Fruit fly (Drosophila melanogaster) whole organism, embryonic: Measurements from ENCODE around the gene CG17344.

Experiments used
- B-H2 ChIP-seq: fragments of 200-800 bp; sonication (Bioruptor generic); optimal IDR thresholded peaks from 2 replicates; lab custom pipeline; 2018; ENCODE audit warnings: missing biosample characterization, mild to moderate bottlenecking, missing genetic modification characterization
- Bdp1 ChIP-seq: fragments of 200-800 bp; sonication (Bioruptor generic); optimal IDR thresholded peaks from 3 replicates; lab custom pipeline; 2016; ENCODE audit warnings: missing biosample characterization, missing genetic modification characterization
- CG10267 ChIP-seq: fragments of 200-800 bp; sonication (Bioruptor generic); optimal IDR thresholded peaks from 2 replicates; lab custom pipeline; 2018; ENCODE audit warnings: missing biosample characterization, mild to moderate bottlenecking, missing genetic modification characterization, moderate library complexity
- CG10654 ChIP-seq: fragments of 200-800 bp; sonication (Bioruptor generic); optimal IDR thresholded peaks from 2 replicates; lab custom pipeline; 2016; ENCODE audit warnings: missing biosample characterization, missing genetic modification characterization
- CG11456 ChIP-seq: fragments of 200-800 bp; sonication (Bioruptor generic); IDR thresholded peaks from 3 replicates; pipeline ENCODE4 v1.3.6; 2022; ENCODE audit warnings: missing biosample characterization, missing genetic modification characterization
- CG11560 ChIP-seq: fragments of 200-800 bp; sonication (Bioruptor generic); IDR thresholded peaks from 3 replicates; pipeline ENCODE4 v1.3.6; 2022; ENCODE audit warnings: missing biosample characterization, missing genetic modification characterization
- CG12155 ChIP-seq: fragments of 200-800 bp; sonication (Bioruptor generic); optimal IDR thresholded peaks from 3 replicates; lab custom pipeline; 2016; ENCODE audit warnings: missing biosample characterization, missing genetic modification characterization
- CG15696 ChIP-seq: fragments of 200-800 bp; sonication (Bioruptor generic); optimal IDR thresholded peaks from 2 replicates; lab custom pipeline; 2019; ENCODE audit warnings: missing biosample characterization, mild to moderate bottlenecking, missing genetic modification characterization, moderate library complexity
- CG17385 ChIP-seq: fragments of 200-800 bp; sonication (Bioruptor generic); optimal IDR thresholded peaks from 3 replicates; lab custom pipeline; 2018; ENCODE audit warnings: missing biosample characterization, mild to moderate bottlenecking, missing genetic modification characterization
- CG17829 ChIP-seq: fragments of 200-800 bp; optimal IDR thresholded peaks from 2 replicates; lab custom pipeline; 2019; ENCODE audit warnings: missing biosample characterization, mild to moderate bottlenecking, missing genetic modification characterization, moderate library complexity
- CG30431 ChIP-seq: fragments of 200-800 bp; sonication (Bioruptor generic); optimal IDR thresholded peaks from 2 replicates; lab custom pipeline; 2017; ENCODE audit warnings: missing biosample characterization, missing genetic modification characterization
- CG34376 ChIP-seq: fragments of 200-800 bp; sonication (Bioruptor generic); optimal IDR thresholded peaks from 2 replicates; lab custom pipeline; 2018; ENCODE audit warnings: missing biosample characterization, mild to moderate bottlenecking, missing genetic modification characterization
- CG3726 ChIP-seq: fragments of 200-800 bp; sonication (Bioruptor generic); IDR thresholded peaks from 3 replicates; pipeline ENCODE4, ENCODE4 v1.3.6; 2022; ENCODE audit warnings: missing biosample characterization, missing genetic modification characterization
- CG6254 ChIP-seq: fragments of 200-800 bp; sonication (Bioruptor generic); optimal IDR thresholded peaks from 3 replicates; lab custom pipeline; 2017; ENCODE audit warnings: mild to moderate bottlenecking, missing biosample characterization, missing genetic modification reagents, missing genetic modification characterization
- CG7839 ChIP-seq: fragments of 200-800 bp; sonication (Bioruptor generic); optimal IDR thresholded peaks from 3 replicates; lab custom pipeline; 2018; ENCODE audit warnings: missing biosample characterization, mild to moderate bottlenecking, missing genetic modification characterization, moderate library complexity
- CG7963 ChIP-seq: fragments of 200-800 bp; sonication (Bioruptor generic); IDR thresholded peaks from 3 replicates; pipeline ENCODE4 v1.3.6; 2022; ENCODE audit warnings: missing biosample characterization, missing genetic modification characterization; ENCODE audit not compliant: partially characterized antibody
- CG8359 ChIP-seq: fragments of 200-800 bp; sonication (Bioruptor generic); optimal IDR thresholded peaks from 2 replicates; lab custom pipeline; 2017; ENCODE audit warnings: missing biosample characterization, mild to moderate bottlenecking, missing genetic modification characterization, borderline replicate concordance
- CG8388 ChIP-seq: fragments of 200-800 bp; sonication (Bioruptor generic); optimal IDR thresholded peaks from 2 replicates; lab custom pipeline; 2019; ENCODE audit warnings: missing biosample characterization, mild to moderate bottlenecking, missing genetic modification characterization, moderate library complexity
- CG8924 ChIP-seq: fragments of 200-800 bp; optimal IDR thresholded peaks from 3 replicates; lab custom pipeline; 2019; ENCODE audit warnings: missing biosample characterization, mild to moderate bottlenecking, missing genetic modification characterization, moderate library complexity
- CG9817 ChIP-seq: fragments of 200-800 bp; sonication (Bioruptor generic); optimal IDR thresholded peaks from 2 replicates; lab custom pipeline; 2018; ENCODE audit warnings: missing biosample characterization, mild to moderate bottlenecking, missing genetic modification characterization, moderate library complexity
- CTCF ChIP-seq: fragments of 200-800 bp; sonication (Bioruptor generic); optimal IDR thresholded peaks from 2 replicates; lab custom pipeline; 2017; ENCODE audit warnings: missing biosample characterization, mild to moderate bottlenecking, missing genetic modification characterization, moderate library complexity
- D19A ChIP-seq: fragments of 200-800 bp; optimal IDR thresholded peaks from 3 replicates; lab custom pipeline; 2019; ENCODE audit warnings: missing biosample characterization, mild to moderate bottlenecking, missing genetic modification characterization, moderate library complexity
- Dref ChIP-seq: fragments of 200-800 bp; sonication (Bioruptor generic); IDR thresholded peaks from 2 replicates; pipeline ENCODE4 v1.3.6; 2022; ENCODE audit warnings: missing biosample characterization, missing genetic modification characterization
- Drgx ChIP-seq: fragments of 200-800 bp; sonication (Bioruptor generic); IDR thresholded peaks from 2 replicates; pipeline ENCODE4 v1.3.6; 2022; ENCODE audit warnings: missing biosample characterization, missing genetic modification characterization
- Gsc ChIP-seq: fragments of 200-800 bp; sonication (Bioruptor generic); IDR thresholded peaks from 2 replicates; pipeline ENCODE4 v1.3.6; 2022; ENCODE audit warnings: missing biosample characterization, missing genetic modification characterization
- Hsf ChIP-seq: fragments of 200-800 bp; sonication (Bioruptor generic); optimal IDR thresholded peaks from 3 replicates; lab custom pipeline; 2016; ENCODE audit warnings: missing biosample characterization, missing genetic modification characterization
- Lpt ChIP-seq: fragments of >200 bp; optimal IDR thresholded peaks from 2 replicates; lab custom pipeline; 2018; ENCODE audit warnings: missing biosample characterization, missing genetic modification characterization
- NC2β ChIP-seq: fragments of 200-800 bp; sonication (Bioruptor generic); optimal IDR thresholded peaks from 2 replicates; lab custom pipeline; 2016; ENCODE audit warnings: missing biosample characterization, missing genetic modification characterization
- Taf1 ChIP-seq: fragments of 200-800 bp; sonication (Bioruptor generic); IDR thresholded peaks from 2 replicates; pipeline ENCODE4 v1.3.6; 2022; ENCODE audit warnings: missing biosample characterization, missing genetic modification characterization
- Trl ChIP-seq, 3 experiments: fragments of >200 bp in 2 of 3; fragments of 200-800 bp in 1 of 3; sonication (Bioruptor generic) in 1 of 3; optimal IDR thresholded peaks; 2 replicates in 1 of 3; 3 replicates in 2 of 3; lab custom pipeline; 2016 to 2017; ENCODE audit warnings: missing biosample characterization in 1 of 3, missing genetic modification characterization in 1 of 3
- ab ChIP-seq: fragments of 200-800 bp; sonication (Bioruptor generic); optimal IDR thresholded peaks from 2 replicates; lab custom pipeline; 2016; ENCODE audit warnings: missing biosample characterization, missing genetic modification characterization
- ac ChIP-seq: fragments of 200-800 bp; sonication (Bioruptor generic); optimal IDR thresholded peaks from 3 replicates; lab custom pipeline; 2017; ENCODE audit warnings: missing biosample characterization, mild to moderate bottlenecking, missing genetic modification characterization
- amos ChIP-seq: fragments of 200-800 bp; sonication (Bioruptor generic); IDR thresholded peaks from 2 replicates; pipeline ENCODE4 v1.3.6; 2022; ENCODE audit warnings: missing biosample characterization, missing genetic modification characterization; ENCODE audit not compliant: partially characterized antibody
- dmrt11E ChIP-seq: fragments of 200-800 bp; sonication (Bioruptor generic); optimal IDR thresholded peaks from 3 replicates; lab custom pipeline; 2018; ENCODE audit warnings: missing biosample characterization, mild to moderate bottlenecking, missing genetic modification characterization, moderate library complexity
- dysf ChIP-seq: fragments of 200-800 bp; sonication (Bioruptor generic); IDR thresholded peaks from 3 replicates; pipeline ENCODE4 v1.3.6; 2022; ENCODE audit warnings: missing biosample characterization, missing genetic modification characterization
- emc ChIP-seq: fragments of 200-800 bp; sonication (Bioruptor generic); optimal IDR thresholded peaks from 2 replicates; lab custom pipeline; 2016; ENCODE audit warnings: missing biosample characterization, missing genetic modification characterization
- gro ChIP-seq: fragments of 200-800 bp; sonication (Bioruptor generic); optimal IDR thresholded peaks from 2 replicates; lab custom pipeline; 2016; ENCODE audit warnings: missing biosample characterization, missing genetic modification characterization
- jumu ChIP-seq: fragments of 200-800 bp; sonication (Bioruptor generic); optimal IDR thresholded peaks from 3 replicates; lab custom pipeline; 2016; ENCODE audit warnings: missing biosample characterization, missing genetic modification characterization
- lbe ChIP-seq: fragments of 200-800 bp; sonication (Bioruptor generic); optimal IDR thresholded peaks from 2 replicates; lab custom pipeline; 2016; ENCODE audit warnings: missing biosample characterization, mild to moderate bottlenecking, missing genetic modification characterization
- lola ChIP-seq, 3 experiments: fragments of >200 bp in 2 of 3; fragments of 200-800 bp in 1 of 3; sonication (Bioruptor generic) in 1 of 3; optimal IDR thresholded peaks; 2 replicates each; lab custom pipeline; 2017 to 2019; ENCODE audit warnings: missing biosample characterization in 3 of 3, missing genetic modification characterization in 3 of 3, mild to moderate bottlenecking in 1 of 3, moderate library complexity in 1 of 3
- nom ChIP-seq: fragments of 200-800 bp; sonication (Bioruptor generic); optimal IDR thresholded peaks from 2 replicates; lab custom pipeline; 2017; ENCODE audit warnings: missing biosample characterization, missing genetic modification characterization, mild to moderate bottlenecking, moderate library complexity, missing genetic modification reagents
- onecut ChIP-seq: fragments of 200-800 bp; sonication (Bioruptor generic); IDR thresholded peaks from 2 replicates; pipeline ENCODE4 v1.3.6; 2022; ENCODE audit warnings: missing biosample characterization, missing genetic modification characterization
- pb ChIP-seq: fragments of 200-800 bp; sonication (Bioruptor generic); optimal IDR thresholded peaks from 3 replicates; lab custom pipeline; 2016; ENCODE audit warnings: missing biosample characterization, missing genetic modification characterization
- psq ChIP-seq: fragments of 200-800 bp; sonication (Bioruptor generic); optimal IDR thresholded peaks from 2 replicates; lab custom pipeline; 2017; ENCODE audit warnings: missing biosample characterization, missing genetic modification characterization
- sens ChIP-seq: fragments of 200-800 bp; sonication (Bioruptor generic); peaks from one replicate; lab custom pipeline; 2016; ENCODE audit warnings: missing biosample characterization, missing genetic modification characterization
- slbo ChIP-seq: fragments of 200-800 bp; sonication (Bioruptor generic); IDR thresholded peaks from 2 replicates; pipeline ENCODE4 v1.3.6; 2022; ENCODE audit warnings: missing biosample characterization, missing genetic modification characterization
- ssp ChIP-seq: fragments of 200-800 bp; sonication (Bioruptor generic); IDR thresholded peaks from 2 replicates; pipeline ENCODE4 v1.3.6; 2022; ENCODE audit warnings: missing biosample characterization, missing genetic modification characterization
- trem ChIP-seq: fragments of 200-800 bp; optimal IDR thresholded peaks from 3 replicates; lab custom pipeline; 2019; ENCODE audit warnings: missing biosample characterization, mild to moderate bottlenecking, missing genetic modification characterization, moderate library complexity
- tup ChIP-seq: fragments of 200-800 bp; sonication (Bioruptor generic); optimal IDR thresholded peaks from 2 replicates; lab custom pipeline; 2016; ENCODE audit warnings: missing biosample characterization, mild to moderate bottlenecking, missing genetic modification characterization, moderate library complexity
- tx ChIP-seq: fragments of 200-800 bp; sonication (Bioruptor generic); optimal IDR thresholded peaks from 2 replicates; lab custom pipeline; 2016; ENCODE audit warnings: missing biosample characterization, missing genetic modification characterization
- unpg ChIP-seq: fragments of 200-800 bp; sonication (Bioruptor generic); optimal IDR thresholded peaks from 3 replicates; lab custom pipeline; 2018; ENCODE audit warnings: missing biosample characterization, mild to moderate bottlenecking, missing genetic modification characterization, moderate library complexity
- zf30C ChIP-seq: fragments of 200-800 bp; sonication (Bioruptor generic); optimal IDR thresholded peaks from 3 replicates; lab custom pipeline; 2018; ENCODE audit warnings: missing biosample characterization, mild to moderate bottlenecking, missing genetic modification characterization

CG17344 gene

dm6 chr2L:19136735-19137134 lies 34.9 kb downstream of the CG17344 start (continued):
- TF ChIP-seq CG3726 (GFP tag; lab: Robert Waterston, UW), result no peak
- TF ChIP-seq ssp (GFP tag; lab: Robert Waterston, UW), result no peak
- peak; percentile 83 for TF ChIP-seq sens
- no peak for TF ChIP-seq NC2β (GFP tag; lab: Kevin White, UChicago)
- peak; percentile 86 for TF ChIP-seq lbe (GFP tag; lab: Kevin White, UChicago)
- peak; percentile 60 for TF ChIP-seq CG17829
- no peak for TF ChIP-seq CG12155 (GFP tag; lab: Kevin White, UChicago)
- no peak for TF ChIP-seq trem (tag; lab: Kevin White, UChicago)
- TF ChIP-seq unpg, result peak; percentile 37
- TF ChIP-seq CTCF, result no peak
- no peak for TF ChIP-seq pb
- TF ChIP-seq CG34376, result no peak
- peak; percentile 71 for TF ChIP-seq psq (GFP tag; lab: Kevin White, UChicago)
- TF ChIP-seq slbo (GFP tag; lab: Robert Waterston, UW), result no peak
- peak; percentile 74 for TF ChIP-seq CG15696 (tag; lab: Kevin White, UChicago)
- peak; percentile 89 for TF ChIP-seq dmrt11E (tag; lab: Kevin White, UChicago)
- no peak for TF ChIP-seq Taf1
- no peak for TF ChIP-seq CG11456 (GFP tag; lab: Robert Waterston, UW)
- peak; percentile 30 for TF ChIP-seq CG30431 (GFP tag; lab: Kevin White, UChicago)
- TF ChIP-seq lola (GFP tag; optimal IDR thresholded peaks at IDR 0.05; lab: Kevin White, UChicago), result peak in 1 of 3 experiments; percentile 80
- peak; percentile 44 for TF ChIP-seq ac (GFP tag; lab: Kevin White, UChicago)
- TF ChIP-seq onecut (GFP tag; lab: Robert Waterston, UW), result no peak
- TF ChIP-seq B-H2 (GFP tag; lab: Kevin White, UChicago), result no peak
- peak; percentile 96 for TF ChIP-seq zf30C (GFP tag; lab: Kevin White, UChicago)
- peak; percentile 46 for TF ChIP-seq CG10267 (tag; lab: Kevin White, UChicago)
- TF ChIP-seq gro, result no peak
- no peak for TF ChIP-seq Bdp1 (GFP tag; lab: Kevin White, UChicago)
- no peak for TF ChIP-seq CG17385 (GFP tag; lab: Kevin White, UChicago)
- no peak for TF ChIP-seq dysf (GFP tag; lab: Robert Waterston, UW)
- no peak for TF ChIP-seq CG11560 (tag; lab: Robert Waterston, UW)
- peak; percentile 19 for TF ChIP-seq Lpt
- TF ChIP-seq Drgx (GFP tag; lab: Robert Waterston, UW), result peak; percentile 49
- no peak for TF ChIP-seq ab (GFP tag; lab: Kevin White, UChicago)
- TF ChIP-seq jumu (GFP tag; lab: Kevin White, UChicago), result no peak
- TF ChIP-seq nom, result peak; percentile 88
- peak; percentile 58 for TF ChIP-seq CG8388 (GFP tag; lab: Kevin White, UChicago)
- TF ChIP-seq emc (GFP tag; lab: Kevin White, UChicago), result no peak
- TF ChIP-seq CG8924 (tag; lab: Kevin White, UChicago), result peak; percentile 39
- TF ChIP-seq amos (GFP tag; lab: Robert Waterston, UW), result no peak
- TF ChIP-seq Dref, result no peak
- TF ChIP-seq CG7839 (tag; lab: Kevin White, UChicago), result peak; percentile 21
- no peak for TF ChIP-seq CG8359 (GFP tag; lab: Kevin White, UChicago)
- TF ChIP-seq CG10654 (GFP tag; lab: Kevin White, UChicago), result no peak
- TF ChIP-seq Gsc, result no peak
- no peak for TF ChIP-seq tx
- TF ChIP-seq Hsf, result no peak
- TF ChIP-seq CG6254 (GFP tag; lab: Kevin White, UChicago), result peak; percentile 21
- TF ChIP-seq D19A (tag; lab: Kevin White, UChicago), result peak; percentile 50
- TF ChIP-seq Trl (optimal IDR thresholded peaks at IDR 0.05; lab: Kevin White, UChicago), result no peak
- TF ChIP-seq Trl (GFP tag; optimal IDR thresholded peaks at IDR 0.05; lab: Kevin White, UChicago), result no peak
- TF ChIP-seq CG9817 (tag; lab: Kevin White, UChicago), result no peak
- TF ChIP-seq tup (GFP tag; lab: Kevin White, UChicago), result no peak
- TF ChIP-seq CG7963, result no peak
